Fruit fly (Drosophila melanogaster): ENCODE measurements around the gene CG31106.
A peak's percentile ranks its signal among the peaks of the same experiment; 100 is the strongest.

Gene CG31106

DNA sequence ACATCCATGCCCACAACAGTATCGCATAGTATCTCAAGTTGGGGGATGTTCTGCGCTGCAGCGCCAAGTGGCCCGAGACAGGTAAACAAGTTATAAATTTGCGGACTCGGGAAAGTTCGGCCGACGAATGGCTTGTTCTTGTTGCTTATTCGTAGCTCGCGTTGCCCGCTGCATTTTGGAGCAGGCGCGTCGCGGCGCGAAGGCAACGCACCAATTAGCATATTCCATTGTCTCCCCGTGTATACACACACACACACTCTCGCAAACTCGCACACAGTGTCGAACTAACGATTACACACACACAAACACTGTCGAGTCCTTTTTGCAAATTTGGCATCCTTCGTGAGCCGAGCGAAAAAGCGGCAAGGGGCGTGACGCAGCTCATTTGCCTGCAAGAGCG, 27.1 kb upstream of the CG31106 start:
- TF ChIP-seq Hr78 (GFP tag; optimal IDR thresholded peaks at IDR 0.05) (no peak), HLH106 (tag; optimal IDR thresholded peaks at IDR 0.05) (no peak), CG9705 (GFP tag; optimal IDR thresholded peaks at IDR 0.05) (no peak), usp (GFP tag; optimal IDR thresholded peaks at IDR 0.05) (no peak), foxo (GFP tag; optimal IDR thresholded peaks at IDR 0.05) (no peak), Sp1 (GFP tag; optimal IDR thresholded peaks at IDR 0.05) (no peak), rgr (GFP tag; optimal IDR thresholded peaks at IDR 0.05) (no peak)

DNA sequence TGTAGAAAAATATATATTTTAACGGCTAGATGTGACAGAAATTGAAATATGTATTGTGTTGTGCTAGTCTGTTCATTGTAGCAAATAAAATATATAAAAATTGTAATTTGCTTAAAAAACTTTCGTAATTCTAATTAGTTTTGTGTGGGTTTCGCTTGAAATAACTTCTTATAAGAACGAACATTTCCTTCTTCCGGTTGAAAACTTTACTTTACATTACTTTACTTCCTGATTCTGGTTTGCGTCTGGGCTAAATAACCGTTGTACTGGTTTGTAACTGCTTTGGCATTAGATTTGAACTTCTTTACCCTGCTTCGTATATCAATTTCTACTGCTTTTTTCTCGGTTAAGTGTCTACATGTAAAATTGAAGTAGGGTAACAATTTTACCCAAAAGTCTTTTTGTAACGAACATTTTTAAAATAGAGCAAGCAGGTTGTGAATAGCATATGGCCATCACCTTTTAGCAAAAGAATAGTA, 22.3 kb upstream of the CG31106 start, which contains the start of gene lobo:
Gene lobo (minus strand): TSS at position 51 of the 479 bp plus-strand sequence.
- TF ChIP-seq sage (GFP tag; optimal IDR thresholded peaks at IDR 0.05) = no peak
- peak; percentile 47 for TF ChIP-seq dmrt93B (GFP tag; optimal IDR thresholded peaks at IDR 0.05)
- peak; percentile 7 for TF ChIP-seq ey (GFP tag; optimal IDR thresholded peaks at IDR 0.05)
- no peak for TF ChIP-seq rgr (GFP tag; optimal IDR thresholded peaks at IDR 0.05)
- no peak for TF ChIP-seq Jra (GFP tag; optimal IDR thresholded peaks at IDR 0.05)
- TF ChIP-seq dl (GFP tag; optimal IDR thresholded peaks at IDR 0.05; ENCODE audit: insufficient read depth in 1 of 2, partially characterized antibody in 2 of 2) = no peak
- no peak for TF ChIP-seq lola (GFP tag; optimal IDR thresholded peaks at IDR 0.05)
- TF ChIP-seq CrebA (GFP tag; optimal IDR thresholded peaks at IDR 0.05; ENCODE audit: borderline replicate concordance) = no peak
- no peak for TF ChIP-seq dsf (GFP tag; optimal IDR thresholded peaks at IDR 0.05; ENCODE audit: borderline replicate concordance)
- TF ChIP-seq h (GFP tag; optimal IDR thresholded peaks at IDR 0.05) = no peak
- TF ChIP-seq GATAd (GFP tag; optimal IDR thresholded peaks at IDR 0.05) = no peak
- TF ChIP-seq Dif (GFP tag; optimal IDR thresholded peaks at IDR 0.05; ENCODE audit: partially characterized antibody) = no peak
- peak; percentile 31 for TF ChIP-seq br (GFP tag; optimal IDR thresholded peaks at IDR 0.05)
- peak; percentile 37 for TF ChIP-seq HLH106 (tag; optimal IDR thresholded peaks at IDR 0.05)
- TF ChIP-seq psq (GFP tag; optimal IDR thresholded peaks at IDR 0.05) = no peak
- TF ChIP-seq Hr78 (GFP tag; optimal IDR thresholded peaks at IDR 0.05) = no peak
- TF ChIP-seq foxo (GFP tag; optimal IDR thresholded peaks at IDR 0.05) = no peak
- TF ChIP-seq Sp1 (GFP tag; optimal IDR thresholded peaks at IDR 0.05) = peak; percentile 46
- peak; percentile 3 for TF ChIP-seq brk (GFP tag; optimal IDR thresholded peaks at IDR 0.05)
- no peak for TF ChIP-seq Vsx2 (GFP tag; optimal IDR thresholded peaks at IDR 0.05; ENCODE audit: partially characterized antibody)
- no peak for TF ChIP-seq Mio (GFP tag; optimal IDR thresholded peaks at IDR 0.05)
- TF ChIP-seq Hr83 (GFP tag; optimal IDR thresholded peaks at IDR 0.05; ENCODE audit: poor library complexity, severe bottlenecking) = no peak
- no peak for TF ChIP-seq woc (GFP tag; optimal IDR thresholded peaks at IDR 0.05)
- TF ChIP-seq Hnf4 (GFP tag; optimal IDR thresholded peaks at IDR 0.05) = no peak
- TF ChIP-seq Dfd (GFP tag; optimal IDR thresholded peaks at IDR 0.05) = no peak
- no peak for TF ChIP-seq Rel (GFP tag; optimal IDR thresholded peaks at IDR 0.05)
- TF ChIP-seq Rel (tag; optimal IDR thresholded peaks at IDR 0.05) = no peak
- no peak for TF ChIP-seq jim (GFP tag; optimal IDR thresholded peaks at IDR 0.05)
- no peak for TF ChIP-seq usp (GFP tag; optimal IDR thresholded peaks at IDR 0.05)
- no peak for TF ChIP-seq Abd-B (GFP tag; optimal IDR thresholded peaks at IDR 0.05)
- TF ChIP-seq CG9705 (GFP tag; optimal IDR thresholded peaks at IDR 0.05) = peak; percentile 56
- no peak for TF ChIP-seq CG32264 (GFP tag; optimal IDR thresholded peaks at IDR 0.05)
- TF ChIP-seq Myc (optimal IDR thresholded peaks at IDR 0.05) = peak; percentile 48
- TF ChIP-seq OdsH (GFP tag; optimal IDR thresholded peaks at IDR 0.05) = peak; percentile 37
- TF ChIP-seq sv (GFP tag; optimal IDR thresholded peaks at IDR 0.05) = peak; percentile 27
- TF ChIP-seq tai (GFP tag; optimal IDR thresholded peaks at IDR 0.05) = no peak
- no peak for TF ChIP-seq N (GFP tag; optimal IDR thresholded peaks at IDR 0.05)
- no peak for TF ChIP-seq pan (optimal IDR thresholded peaks at IDR 0.05)
- peak; percentile 45 for TF ChIP-seq fru (GFP tag; optimal IDR thresholded peaks at IDR 0.05)
